Fruit fly (Drosophila melanogaster) whole organism, embryonic: ENCODE measurements around the gene CheB38b.

Experiments
- ATbp ChIP-seq: fragments of 200-800 bp; sonication (Bioruptor generic); optimal IDR thresholded peaks from 2 replicates; lab custom pipeline; 2017; ENCODE audit warnings: missing biosample characterization, mild to moderate bottlenecking, missing genetic modification characterization, missing genetic modification reagents
- Adf1 ChIP-seq: fragments of 200-800 bp; sonication (Bioruptor generic); IDR thresholded peaks from 2 replicates; pipeline ENCODE4 v1.3.6; 2022; ENCODE audit warnings: missing biosample characterization, missing genetic modification characterization
- BEAF-32 ChIP-seq: fragments of 200-800 bp; sonication (Bioruptor generic); optimal IDR thresholded peaks from 3 replicates; lab custom pipeline; 2017; ENCODE audit warnings: missing biosample characterization, missing genetic modification characterization, mild to moderate bottlenecking, moderate library complexity, missing genetic modification reagents
- CG11504 ChIP-seq: fragments of 200-800 bp; sonication (Bioruptor generic); optimal IDR thresholded peaks from 3 replicates; lab custom pipeline; 2019; ENCODE audit warnings: missing biosample characterization, mild to moderate bottlenecking, missing genetic modification characterization, moderate library complexity
- CG13287 ChIP-seq: fragments of 200-800 bp; sonication (Bioruptor generic); IDR thresholded peaks from 2 replicates; pipeline ENCODE4 v1.3.6; 2022; ENCODE audit warnings: missing biosample characterization, missing genetic modification characterization; ENCODE audit not compliant: partially characterized antibody
- CG15514 ChIP-seq: fragments of 200-800 bp; sonication (Bioruptor generic); optimal IDR thresholded peaks from 3 replicates; lab custom pipeline; 2017; ENCODE audit warnings: missing biosample characterization, missing genetic modification characterization, mild to moderate bottlenecking, moderate library complexity, missing genetic modification reagents
- CG15601 ChIP-seq: fragments of 200-800 bp; sonication (Bioruptor generic); optimal IDR thresholded peaks from 3 replicates; lab custom pipeline; 2019; ENCODE audit warnings: missing biosample characterization, mild to moderate bottlenecking, missing genetic modification characterization, moderate library complexity
- CG1603 ChIP-seq: fragments of 200-800 bp; sonication (Bioruptor generic); optimal IDR thresholded peaks from 2 replicates; lab custom pipeline; 2019; ENCODE audit warnings: missing biosample characterization, mild to moderate bottlenecking, missing genetic modification characterization, moderate library complexity
- CG17359 ChIP-seq: fragments of 200-800 bp; sonication (Bioruptor generic); optimal IDR thresholded peaks from 3 replicates; lab custom pipeline; 2018; ENCODE audit warnings: missing biosample characterization, mild to moderate bottlenecking, missing genetic modification characterization, moderate library complexity
- CG2199 ChIP-seq: fragments of 200-800 bp; sonication (Bioruptor generic); IDR thresholded peaks from 3 replicates; pipeline ENCODE4 v1.3.6; 2022; ENCODE audit warnings: missing biosample characterization, missing genetic modification characterization
- CG3407 ChIP-seq: fragments of 200-800 bp; sonication (Bioruptor generic); optimal IDR thresholded peaks from 2 replicates; lab custom pipeline; 2018; ENCODE audit warnings: missing biosample characterization, mild to moderate bottlenecking, missing genetic modification characterization
- CG42726 ChIP-seq: fragments of 200-800 bp; sonication (Bioruptor generic); IDR thresholded peaks from 2 replicates; pipeline ENCODE4 v1.3.6; 2022; ENCODE audit warnings: missing biosample characterization, missing genetic modification characterization; ENCODE audit not compliant: partially characterized antibody
- CG4707 ChIP-seq: fragments of 200-800 bp; sonication (Bioruptor generic); optimal IDR thresholded peaks from 2 replicates; lab custom pipeline; 2018; ENCODE audit warnings: missing biosample characterization, mild to moderate bottlenecking, missing genetic modification characterization, moderate library complexity
- CG7987 ChIP-seq: fragments of 200-800 bp; sonication (Bioruptor generic); optimal IDR thresholded peaks from 2 replicates; lab custom pipeline; 2018; ENCODE audit warnings: missing biosample characterization, mild to moderate bottlenecking, missing genetic modification characterization, moderate library complexity
- CG9932 ChIP-seq: fragments of 200-800 bp; sonication (Bioruptor generic); IDR thresholded peaks from 2 replicates; pipeline ENCODE4 v1.3.6; 2022; ENCODE audit warnings: missing biosample characterization, missing genetic modification characterization
- CTCF ChIP-seq: fragments of 200-800 bp; sonication (Bioruptor generic); optimal IDR thresholded peaks from 2 replicates; lab custom pipeline; 2017; ENCODE audit warnings: missing biosample characterization, mild to moderate bottlenecking, missing genetic modification characterization, moderate library complexity
- D19B ChIP-seq: fragments of 200-800 bp; sonication (Bioruptor generic); optimal IDR thresholded peaks from 2 replicates; lab custom pipeline; 2017; ENCODE audit warnings: missing biosample characterization, mild to moderate bottlenecking, missing genetic modification characterization
- Deaf1 ChIP-seq: fragments of 200-800 bp; optimal IDR thresholded peaks from 3 replicates; lab custom pipeline; 2019; ENCODE audit warnings: missing biosample characterization, mild to moderate bottlenecking, missing genetic modification characterization, moderate library complexity
- Dp ChIP-seq: fragments of 200-800 bp; sonication (Bioruptor generic); optimal IDR thresholded peaks from 2 replicates; lab custom pipeline; 2018; ENCODE audit warnings: missing biosample characterization, mild to moderate bottlenecking, missing genetic modification characterization, moderate library complexity
- E2f2 ChIP-seq: fragments of 200-800 bp; sonication (Bioruptor generic); IDR thresholded peaks from 2 replicates; pipeline ENCODE4 v1.3.6; 2022; ENCODE audit warnings: missing biosample characterization, missing genetic modification characterization
- Ets65A ChIP-seq: fragments of 200-800 bp; sonication (Bioruptor generic); peaks from one replicate; lab custom pipeline; 2016; ENCODE audit warnings: missing biosample characterization, missing genetic modification characterization
- Gug ChIP-seq: fragments of 200-800 bp; sonication (Bioruptor generic); IDR thresholded peaks from 4 replicates; pipeline ENCODE4 v1.3.6; 2022; ENCODE audit warnings: missing biosample characterization, missing genetic modification characterization
- HmgZ ChIP-seq: fragments of 200-800 bp; sonication (Bioruptor generic); optimal IDR thresholded peaks from 2 replicates; lab custom pipeline; 2018; ENCODE audit warnings: missing biosample characterization, mild to moderate bottlenecking, missing genetic modification characterization
- Kr ChIP-seq: fragments of 200-800 bp; sonication (Bioruptor generic); optimal IDR thresholded peaks from 2 replicates; lab custom pipeline; 2017; ENCODE audit warnings: missing biosample characterization, mild to moderate bottlenecking, missing genetic modification characterization
- Med ChIP-seq: fragments of 200-800 bp; sonication (Bioruptor generic); peaks from one replicate; lab custom pipeline; 2016; ENCODE audit warnings: missing biosample characterization, missing genetic modification characterization, mild to moderate bottlenecking, inconsistent platforms, moderate library complexity
- NFAT ChIP-seq: fragments of 200-800 bp; sonication (Bioruptor generic); IDR thresholded peaks from 2 replicates; pipeline ENCODE4 v1.3.6; 2022; ENCODE audit warnings: missing biosample characterization, missing genetic modification characterization
- Ptx1 ChIP-seq: fragments of 200-800 bp; sonication (Bioruptor generic); IDR thresholded peaks from 2 replicates; pipeline ENCODE4 v1.3.6; 2022; ENCODE audit warnings: missing biosample characterization, missing genetic modification characterization
- Side ChIP-seq: fragments of 200-800 bp; sonication (Bioruptor generic); optimal IDR thresholded peaks from 2 replicates; lab custom pipeline; 2016; ENCODE audit warnings: missing biosample characterization, missing genetic modification characterization
- Sox102F ChIP-seq: fragments of 200-800 bp; sonication (Bioruptor generic); optimal IDR thresholded peaks from 2 replicates; lab custom pipeline; 2018; ENCODE audit warnings: missing biosample characterization, mild to moderate bottlenecking, missing genetic modification characterization, moderate library complexity
- Spps ChIP-seq: fragments of 200-800 bp; sonication (Bioruptor generic); optimal IDR thresholded peaks from 2 replicates; lab custom pipeline; 2018; ENCODE audit warnings: missing biosample characterization, mild to moderate bottlenecking, missing genetic modification characterization
- al ChIP-seq: fragments of 200-800 bp; sonication (Bioruptor generic); IDR thresholded peaks from 2 replicates; pipeline ENCODE4 v1.3.6; 2022; ENCODE audit warnings: missing biosample characterization, missing genetic modification characterization
- bsh ChIP-seq, 2 experiments: fragments of 200-800 bp; sonication (Bioruptor generic); optimal IDR thresholded peaks; 2 replicates each; lab custom pipeline; 2017 to 2018; ENCODE audit warnings: mild to moderate bottlenecking in 2 of 2, missing biosample characterization in 2 of 2, missing genetic modification characterization in 2 of 2, moderate library complexity in 1 of 2
- cg ChIP-seq: fragments of 200-800 bp; sonication (Bioruptor generic); optimal IDR thresholded peaks from 3 replicates; lab custom pipeline; 2019; ENCODE audit warnings: missing biosample characterization, mild to moderate bottlenecking, missing genetic modification characterization, moderate library complexity
- gcm ChIP-seq: fragments of 200-800 bp; sonication (Bioruptor generic); optimal IDR thresholded peaks from 2 replicates; lab custom pipeline; 2019; ENCODE audit warnings: missing biosample characterization, mild to moderate bottlenecking, missing genetic modification characterization, moderate library complexity
- hth ChIP-seq: fragments of >200 bp; optimal IDR thresholded peaks from 2 replicates; lab custom pipeline; 2017; ENCODE audit warnings: inconsistent platforms
- lbe ChIP-seq: fragments of 200-800 bp; sonication (Bioruptor generic); optimal IDR thresholded peaks from 2 replicates; lab custom pipeline; 2016; ENCODE audit warnings: missing biosample characterization, mild to moderate bottlenecking, missing genetic modification characterization
- org-1 ChIP-seq: fragments of 200-800 bp; sonication (Bioruptor generic); optimal IDR thresholded peaks from 2 replicates; lab custom pipeline; 2017; ENCODE audit warnings: missing biosample characterization, missing genetic modification characterization
- pita ChIP-seq: fragments of 200-800 bp; sonication (Bioruptor generic); optimal IDR thresholded peaks from 2 replicates; lab custom pipeline; 2017; ENCODE audit warnings: missing biosample characterization, mild to moderate bottlenecking, missing genetic modification characterization
- ranshi ChIP-seq: fragments of 200-800 bp; sonication (Bioruptor generic); IDR thresholded peaks from 2 replicates; pipeline ENCODE4 v1.3.6; 2022; ENCODE audit warnings: missing biosample characterization, missing genetic modification characterization
- sens ChIP-seq: fragments of 200-800 bp; sonication (Bioruptor generic); peaks from one replicate; lab custom pipeline; 2016; ENCODE audit warnings: missing biosample characterization, missing genetic modification characterization
- sens-2 ChIP-seq: fragments of 200-800 bp; sonication (Bioruptor generic); IDR thresholded peaks from 2 replicates; pipeline ENCODE4 v1.3.6; 2022; ENCODE audit warnings: missing biosample characterization, missing genetic modification characterization
- sob ChIP-seq: fragments of 200-800 bp; sonication (Bioruptor generic); IDR thresholded peaks from 2 replicates; pipeline ENCODE4 v1.3.6; 2022; ENCODE audit warnings: missing biosample characterization, missing genetic modification characterization
- stwl ChIP-seq: fragments of 200-800 bp; sonication (Bioruptor generic); optimal IDR thresholded peaks from 3 replicates; lab custom pipeline; 2018; ENCODE audit warnings: missing biosample characterization, mild to moderate bottlenecking, missing genetic modification characterization, moderate library complexity
- toy ChIP-seq: fragments of 200-800 bp; sonication (Bioruptor generic); IDR thresholded peaks from 2 replicates; pipeline ENCODE4 v1.3.6; 2022; ENCODE audit warnings: missing biosample characterization, missing genetic modification characterization
- wdn ChIP-seq: fragments of 200-800 bp; sonication (Bioruptor generic); IDR thresholded peaks from 2 replicates; pipeline ENCODE4 v1.3.6; 2022; ENCODE audit warnings: missing biosample characterization, missing genetic modification characterization
- wek ChIP-seq: fragments of 200-800 bp; sonication (Bioruptor generic); optimal IDR thresholded peaks from 3 replicates; lab custom pipeline; 2018; ENCODE audit warnings: missing biosample characterization, mild to moderate bottlenecking, missing genetic modification characterization, moderate library complexity

CheB38b gene

DNA sequence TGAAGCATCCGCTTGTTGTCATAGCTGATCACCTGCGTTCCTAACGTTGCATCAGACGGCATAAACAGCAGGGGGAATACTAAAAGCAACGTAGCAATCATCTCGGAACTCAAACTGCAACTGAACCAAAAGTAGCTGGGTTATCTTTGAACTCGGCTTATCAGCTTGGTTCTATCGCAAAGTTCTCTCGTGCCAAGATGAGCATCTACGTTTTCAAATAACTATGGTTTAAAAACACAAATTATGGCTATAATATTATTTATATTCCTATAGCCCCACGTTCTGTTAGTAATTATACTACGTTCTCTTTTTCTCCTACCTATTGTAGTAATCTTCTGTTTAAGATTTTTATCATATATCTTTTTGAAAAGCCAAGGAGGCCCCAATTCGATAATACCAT lies 40.7 kb upstream of the CheB38b start, which contains the start of gene CG14400:
Gene CG14400 (minus strand): TSS at position 101 of the 400 bp plus-strand sequence.
- TF ChIP-seq org-1 (GFP tag; lab: Kevin White, UChicago) = no peak
- TF ChIP-seq bsh (GFP tag; optimal IDR thresholded peaks at IDR 0.05; lab: Kevin White, UChicago) = no peak
- TF ChIP-seq CG42726 (GFP tag; lab: Robert Waterston, UW) = no peak
- TF ChIP-seq NFAT (GFP tag; lab: Robert Waterston, UW) = no peak
- no peak for TF ChIP-seq hth
- TF ChIP-seq, all 482 proteins: peak for 0

DNA sequence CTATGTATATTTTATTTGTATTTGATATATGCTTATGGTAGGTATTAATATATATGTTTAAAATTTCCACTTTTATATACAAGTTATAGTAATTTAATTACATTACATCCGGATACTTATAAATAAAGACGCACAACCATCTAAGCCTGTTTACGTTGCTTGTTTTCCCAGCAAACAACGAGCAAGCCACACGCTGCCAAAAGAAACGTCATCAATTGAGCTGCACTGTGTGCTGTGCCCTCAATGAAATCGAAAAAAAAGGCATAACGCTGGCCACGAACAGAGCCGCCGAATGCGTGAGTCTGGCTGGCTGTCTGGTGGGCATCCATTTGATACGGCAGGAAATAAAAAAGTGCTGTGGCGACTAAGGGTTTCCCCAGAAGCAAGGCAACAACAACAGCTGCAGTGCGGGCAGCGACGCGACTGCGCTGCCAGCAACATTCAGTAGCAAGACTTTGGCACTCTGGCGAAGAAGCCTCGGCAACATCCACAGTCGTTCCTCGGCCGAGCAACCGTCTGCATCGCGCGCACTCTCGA lies 35.1 kb upstream of the CheB38b start, which contains the start of gene twit:
Gene twit (plus strand): TSS at position 487 of the 537 bp plus-strand sequence.
- peak; percentile 1 for TF ChIP-seq wek
- peak; percentile 12 for TF ChIP-seq gcm (GFP tag; lab: Kevin White, UChicago)
- peak; percentile 41 for TF ChIP-seq CG3407 (GFP tag; lab: Kevin White, UChicago)
- TF ChIP-seq Ptx1 = 0 out of 2 replicates have a peak, but pooled peaks have one; percentile 8
- no peak for TF ChIP-seq Kr (GFP tag; lab: Kevin White, UChicago)
- no peak for TF ChIP-seq sob
- no peak for TF ChIP-seq BEAF-32
- peak; percentile 41 for TF ChIP-seq CG11504
- TF ChIP-seq Sox102F (GFP tag; lab: Kevin White, UChicago) = peak; percentile 20
- peak; percentile 52 for TF ChIP-seq Ets65A (GFP tag; lab: Kevin White, UChicago)
- peak; percentile 44 for TF ChIP-seq Med (GFP tag; lab: Kevin White, UChicago)
- TF ChIP-seq CG9932 (GFP tag; lab: Robert Waterston, UW) = peak; percentile 29; the same call in 1 of the 2 replicates
- no peak for TF ChIP-seq org-1 (GFP tag; lab: Kevin White, UChicago)
- peak; percentile 56 for TF ChIP-seq Deaf1 (tag; lab: Kevin White, UChicago)
- TF ChIP-seq bsh (GFP tag; optimal IDR thresholded peaks at IDR 0.05; lab: Kevin White, UChicago) = peak in 1 of 2 experiments; percentile 33
- peak; percentile 17 for TF ChIP-seq CG4707 (GFP tag; lab: Kevin White, UChicago)
- peak; percentile 77 for TF ChIP-seq ATbp (GFP tag; lab: Kevin White, UChicago)
- peak; percentile 28; the same call in 1 of the 2 replicates for TF ChIP-seq Adf1 (GFP tag; lab: Robert Waterston, UW)
- no peak for TF ChIP-seq toy (GFP tag; lab: Robert Waterston, UW)
- TF ChIP-seq Spps (tag; lab: Kevin White, UChicago) = no peak
- TF ChIP-seq CG17359 = peak; percentile 14
- TF ChIP-seq lbe (GFP tag; lab: Kevin White, UChicago) = no peak

DNA sequence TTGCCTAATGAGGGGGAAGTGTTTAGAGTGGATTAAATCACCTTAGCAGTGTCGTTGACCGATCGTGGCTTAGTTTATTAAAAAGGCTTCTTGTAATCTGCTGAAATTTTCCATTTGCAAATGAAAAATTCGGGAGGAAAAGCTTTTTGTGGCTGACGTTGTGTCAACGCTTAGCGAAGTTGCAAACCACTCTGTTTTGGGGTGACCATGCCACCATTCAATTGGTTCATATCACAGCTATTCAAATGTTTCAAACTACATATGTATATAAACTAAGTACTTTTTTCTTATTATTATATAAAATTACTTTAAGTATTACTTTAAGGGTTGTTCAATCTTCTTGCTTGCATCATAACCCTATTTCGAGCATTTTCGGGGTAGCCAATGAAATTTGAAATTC lies 34.5 kb upstream of the CheB38b start:
- TF ChIP-seq CG11504 (peak; percentile 83), CG7987 (GFP tag; lab: Kevin White, UChicago) (no peak), ranshi (GFP tag; lab: Robert Waterston, UW) (peak; percentile 82), stwl (tag; lab: Kevin White, UChicago) (peak; percentile 56), CG1603 (tag; lab: Kevin White, UChicago) (peak; percentile 2), Med (GFP tag; lab: Kevin White, UChicago) (peak; percentile 39), CG2199 (GFP tag; lab: Robert Waterston, UW) (peak; percentile 82; the same call in 1 of the 3 replicates), CTCF (GFP tag; lab: Kevin White, UChicago) (peak; percentile 79), sens (GFP tag; lab: Kevin White, UChicago) (no peak), CG15601 (tag; lab: Kevin White, UChicago) (peak; percentile 74), sens-2 (GFP tag; lab: Robert Waterston, UW) (no peak), al (no peak), Gug (GFP tag; lab: Robert Waterston, UW) (no peak), Dp (GFP tag; lab: Kevin White, UChicago) (peak; percentile 45), Side (GFP tag; lab: Kevin White, UChicago) (no peak), CG15514 (peak; percentile 10), D19B (GFP tag; lab: Kevin White, UChicago) (no peak), CG13287 (peak; percentile 8; the same call in 1 of the 2 replicates), cg (peak; percentile 36), pita (peak; percentile 44), HmgZ (tag; lab: Kevin White, UChicago) (peak; percentile 33), wdn (GFP tag; lab: Robert Waterston, UW) (no peak), E2f2 (GFP tag; lab: Robert Waterston, UW) (peak; percentile 52)
